Fruit fly (Drosophila melanogaster) whole organism, wandering third instar larva: ENCODE results near the gene grnd.

Source experiments
- CG32264 ChIP-seq: fragments of 200-800 bp; sonication (Bioruptor generic); optimal IDR thresholded peaks from 2 replicates; lab custom pipeline; 2016; ENCODE audit warnings: missing biosample characterization, missing genetic modification characterization
- Dif ChIP-seq: fragments of 200-275, 200-300 bp; sonication (Bioruptor generic); optimal IDR thresholded peaks from 2 replicates; lab custom pipeline; 2018; ENCODE audit warnings: missing biosample characterization, missing genetic modification characterization; ENCODE audit not compliant: partially characterized antibody
- HLH106 ChIP-seq: fragments of 200-800 bp; optimal IDR thresholded peaks from 3 replicates; lab custom pipeline; 2019; ENCODE audit warnings: missing biosample characterization, mild to moderate bottlenecking, missing genetic modification characterization, moderate library complexity
- Hr83 ChIP-seq: fragments of 200-300 bp; sonication (Bioruptor generic); optimal IDR thresholded peaks from 2 replicates; lab custom pipeline; 2016; ENCODE audit warnings: missing biosample characterization, mild to moderate bottlenecking, missing genetic modification characterization, moderate library complexity; ENCODE audit not compliant: poor library complexity, severe bottlenecking
- Jra ChIP-seq: sonication (Bioruptor generic); optimal IDR thresholded peaks from 2 replicates; lab custom pipeline; 2016; ENCODE audit warnings: missing biosample characterization, missing genetic modification characterization
- Myc ChIP-seq: fragments of >200 bp; optimal IDR thresholded peaks from 2 replicates; lab custom pipeline; 2017
- N ChIP-seq: fragments of >200 bp; optimal IDR thresholded peaks from 2 replicates; lab custom pipeline; 2018; ENCODE audit warnings: missing biosample characterization, missing external identifiers, missing genetic modification characterization
- br ChIP-seq: fragments of 200-800 bp; sonication (Bioruptor generic); optimal IDR thresholded peaks from 2 replicates; lab custom pipeline; 2016; ENCODE audit warnings: missing biosample characterization, missing genetic modification characterization
- brk ChIP-seq: fragments of 200-800 bp; sonication (Bioruptor generic); optimal IDR thresholded peaks from 2 replicates; lab custom pipeline; 2016; ENCODE audit warnings: missing biosample characterization, mild to moderate bottlenecking, missing genetic modification characterization
- h ChIP-seq: fragments of 200-800 bp; sonication (Bioruptor generic); optimal IDR thresholded peaks from 3 replicates; lab custom pipeline; 2016; ENCODE audit warnings: missing biosample characterization, mild to moderate bottlenecking, missing genetic modification characterization
- lola ChIP-seq: fragments of >200 bp; optimal IDR thresholded peaks from 2 replicates; lab custom pipeline; 2017; ENCODE audit warnings: missing biosample characterization, missing genetic modification characterization
- pan ChIP-seq: fragments of >200 bp; optimal IDR thresholded peaks from 2 replicates; lab custom pipeline; 2017
- usp ChIP-seq: fragments of >200 bp; optimal IDR thresholded peaks from 2 replicates; lab custom pipeline; 2017; ENCODE audit warnings: missing biosample characterization, missing genetic modification characterization
- woc ChIP-seq: sonication (Bioruptor generic); optimal IDR thresholded peaks from 2 replicates; lab custom pipeline; 2016; ENCODE audit warnings: missing biosample characterization, mild to moderate bottlenecking, missing genetic modification characterization

dm6 chr2L:18459698-18460348, 25.4 kb upstream of the grnd start:
- TF ChIP-seq Jra (GFP tag; lab: Kevin White, UChicago) (no peak), h (GFP tag; lab: Kevin White, UChicago) (no peak), usp (GFP tag; lab: Kevin White, UChicago) (no peak), Dif (GFP tag; lab: Kevin White, UChicago) (no peak), woc (GFP tag; lab: Kevin White, UChicago) (no peak), N (GFP tag; lab: Kevin White, UChicago) (no peak), br (GFP tag; lab: Kevin White, UChicago) (no peak), Hr83 (no peak), CG32264 (GFP tag; lab: Kevin White, UChicago) (no peak), lola (GFP tag; lab: Kevin White, UChicago) (no peak), HLH106 (no peak), pan (lab: Kevin White, UChicago) (no peak), brk (GFP tag; lab: Kevin White, UChicago) (no peak), Myc (lab: Kevin White, UChicago) (no peak)
